Worm (Caenorhabditis elegans): Measurements from ENCODE around the gene cpr-6.

The cpr-6 gene

ce11 chrX:6642798-6643197, 35.8 kb downstream of the cpr-6 start:
- TF ChIP-seq ceh-88 (GFP tag; IDR thresholded peaks at IDR 0.05) (no peak), nhr-76 (tag; optimal IDR thresholded peaks at IDR 0.05) (no peak), sox-4 (tag; optimal IDR thresholded peaks at IDR 0.05) (no peak), mdl-1 (tag; optimal IDR thresholded peaks at IDR 0.05) (peak in 1 of 2 experiments; percentile 78), nhr-20 (tag; optimal IDR thresholded peaks at IDR 0.05) (peak; percentile 90), lin-14 (GFP tag; optimal IDR thresholded peaks at IDR 0.05) (peak; percentile 84), ceh-8 (GFP tag; optimal IDR thresholded peaks at IDR 0.05) (no peak), ama-1 (optimal IDR thresholded peaks at IDR 0.05) (no peak), xbp-1 (tag; optimal IDR thresholded peaks at IDR 0.05) (no peak), elt-2 (tag; optimal IDR thresholded peaks at IDR 0.05) (peak; percentile 27), nhr-28 (tag; optimal IDR thresholded peaks at IDR 0.05) (no peak), sptf-1 (tag; optimal IDR thresholded peaks at IDR 0.05) (no peak), unc-62 (GFP tag; optimal IDR thresholded peaks at IDR 0.05) (no peak), snpc-4 (tag; optimal IDR thresholded peaks at IDR 0.05) (no peak), blmp-1 (tag; optimal IDR thresholded peaks at IDR 0.05) (peak; percentile 80), ztf-4 (tag; optimal IDR thresholded peaks at IDR 0.05) (no peak), nhr-71 (tag; optimal IDR thresholded peaks at IDR 0.05) (peak; percentile 84), grh-1 (GFP tag; IDR thresholded peaks at IDR 0.05) (peak; percentile 33; the same call in 1 of the 2 replicates), elt-3 (tag; optimal IDR thresholded peaks at IDR 0.05) (peak in 2 of 6 experiments; percentile 26 to 60), unc-86 (tag; optimal IDR thresholded peaks at IDR 0.05) (no peak), Y116A8C.19 (tag; optimal IDR thresholded peaks at IDR 0.05; ENCODE audit: borderline replicate concordance) (no peak), mab-9 (GFP tag; IDR thresholded peaks at IDR 0.05) (no peak), mep-1 (tag; optimal IDR thresholded peaks at IDR 0.05) (peak; percentile 45), snu-23 (GFP tag; optimal IDR thresholded peaks at IDR 0.05) (peak; percentile 78), lir-3 (tag; optimal IDR thresholded peaks at IDR 0.05; ENCODE audit: poor library complexity) (peak; percentile 23), lsy-2 (tag; optimal IDR thresholded peaks at IDR 0.05) (peak; percentile 7 to 32), nhr-84 (tag; optimal IDR thresholded peaks at IDR 0.05) (no peak), nhr-90 (tag; optimal IDR thresholded peaks at IDR 0.05; ENCODE audit: poor library complexity) (peak; percentile 42), tbx-2 (tag; optimal IDR thresholded peaks at IDR 0.05) (peak; percentile 59), nhr-77 (tag; optimal IDR thresholded peaks at IDR 0.05) (peak; percentile 5), skn-1 (tag; optimal IDR thresholded peaks at IDR 0.05) (peak; percentile 98), nhr-85 (tag) (peak; percentile 95), aha-1 (tag; optimal IDR thresholded peaks at IDR 0.05) (no peak), lin-13 (GFP tag; optimal IDR thresholded peaks at IDR 0.05) (peak; percentile 21), nhr-47 (tag; optimal IDR thresholded peaks at IDR 0.05) (peak; percentile 35), fkh-8 (tag; optimal IDR thresholded peaks at IDR 0.05) (no peak), fkh-10 (GFP tag; optimal IDR thresholded peaks at IDR 0.05) (no peak), nhr-19 (GFP tag; conservative IDR thresholded peaks at IDR 0.05) (0 out of 2 replicates have a peak, but pooled peaks have one; percentile 36), dsc-1 (tag; optimal IDR thresholded peaks at IDR 0.05) (no peak), pqm-1 (tag; optimal IDR thresholded peaks at IDR 0.05) (no peak), lin-35 (GFP tag; optimal IDR thresholded peaks at IDR 0.05) (peak in 1 of 2 experiments; percentile 75), unc-130 (tag; optimal IDR thresholded peaks at IDR 0.05) (no peak)

ce11 chrX:6644971-6645704, 38.1 kb downstream of the cpr-6 start, which contains the start of gene C56E10.3:
Gene C56E10.3, plus strand, starts transcription at chrX:6645654.
- TF ChIP-seq snu-23 (GFP tag; optimal IDR thresholded peaks at IDR 0.05) (peak; percentile 12), mep-1 (tag; optimal IDR thresholded peaks at IDR 0.05) (no peak), elt-2 (tag; optimal IDR thresholded peaks at IDR 0.05) (peak; percentile 65), nhr-71 (tag; optimal IDR thresholded peaks at IDR 0.05) (peak; percentile 46), hlh-4 (tag; optimal IDR thresholded peaks at IDR 0.05) (no peak), lin-14 (GFP tag; optimal IDR thresholded peaks at IDR 0.05) (peak; percentile 39), pax-3 (tag; optimal IDR thresholded peaks at IDR 0.05) (no peak), nhr-90 (tag; optimal IDR thresholded peaks at IDR 0.05; ENCODE audit: poor library complexity) (peak; percentile 31), nhr-20 (tag; optimal IDR thresholded peaks at IDR 0.05) (peak; percentile 67), nhr-19 (GFP tag; conservative IDR thresholded peaks at IDR 0.05) (0 out of 2 replicates have a peak, but pooled peaks have one; percentile 5), skn-1 (tag; optimal IDR thresholded peaks at IDR 0.05) (peak; percentile 30), fkh-8 (tag; optimal IDR thresholded peaks at IDR 0.05) (no peak), nhr-85 (tag) (peak; percentile 32), rnt-1 (tag; optimal IDR thresholded peaks at IDR 0.05) (no peak), lsy-2 (tag; optimal IDR thresholded peaks at IDR 0.05) (peak in 1 of 2 experiments; percentile 6), tbx-2 (tag; optimal IDR thresholded peaks at IDR 0.05) (peak; percentile 32), mdl-1 (tag; optimal IDR thresholded peaks at IDR 0.05) (peak in 1 of 2 experiments; percentile 44), mab-9 (GFP tag; IDR thresholded peaks at IDR 0.05) (no peak), ces-1 (GFP tag; optimal IDR thresholded peaks at IDR 0.05) (no peak), efl-3 (GFP tag; optimal IDR thresholded peaks at IDR 0.05) (no peak), jun-1 (tag; optimal IDR thresholded peaks at IDR 0.05) (no peak), ets-5 (GFP tag; IDR thresholded peaks at IDR 0.05) (no peak), hpl-2 (GFP tag; optimal IDR thresholded peaks at IDR 0.05) (no peak), lin-35 (GFP tag; optimal IDR thresholded peaks at IDR 0.05) (peak in 1 of 2 experiments; percentile 44)
